Fruit fly (Drosophila melanogaster) S2 (cell line): ENCODE measurements around the gene CG5087.

ENCODE experiments used
- CG8478 ChIP-seq: fragments of >200 bp; optimal IDR thresholded peaks from 2 replicates; lab custom pipeline; 2018
- CTCF ChIP-seq, 2 experiments: fragments of >200 bp; optimal IDR thresholded peaks; 2 replicates each; lab custom pipeline; 2018

dm6 chr3L:9003369-9003768 is 5.4 kb downstream of the CG5087 start:
- TF ChIP-seq CG8478 = no peak
- TF ChIP-seq CTCF (optimal IDR thresholded peaks at IDR 0.05; lab: Kevin White, UChicago) = no peak
